Worm (Caenorhabditis elegans) whole organism, late embryonic: Measurements from ENCODE around the gene F20A1.6.

Experiments used
- nhr-11 ChIP-seq: fragments of 150-350 bp; optimal IDR thresholded peaks from 2 replicates; lab custom pipeline; 2014; ENCODE audit warnings: missing biosample characterization, missing genetic modification characterization
- syd-9 ChIP-seq: sonication (generic microtip); optimal IDR thresholded peaks from 2 replicates; lab custom pipeline; 2016; ENCODE audit warnings: mild to moderate bottlenecking, missing genetic modification characterization, moderate library complexity, missing compliant biosample characterization
- unc-3 ChIP-seq, 2 experiments: fragments of 200-800 bp in 1 of 2; sonication (Bioruptor generic) in 1 of 2; sonication (generic microtip) in 1 of 2; conservative IDR thresholded peaks in 1 of 2; optimal IDR thresholded peaks in 1 of 2; 2 replicates each; pipeline versions ENCODE4 v1.3.6 to Lab custom; 2016 to 2022; ENCODE audit warnings: missing compliant biosample characterization in 2 of 2, missing genetic modification characterization in 2 of 2, missing genetic modification reagents in 1 of 2

F20A1.6 gene

ce11 chrV:6976047-6976446 lies 50.9 kb downstream of the F20A1.6 start, which contains the start of gene srx-16:
Gene srx-16, plus strand, starts transcription at chrV:6976347.
- no peak for TF ChIP-seq syd-9 (tag; lab: Kevin White, UChicago)
- no peak for TF ChIP-seq nhr-11 (tag; lab: Kevin White, UChicago)
- no peak for TF ChIP-seq unc-3 (GFP tag; conservative IDR thresholded peaks at IDR 0.05; lab: Robert Waterston, UW)
- no peak for TF ChIP-seq unc-3 (tag; optimal IDR thresholded peaks at IDR 0.05; lab: Kevin White, UChicago)
